Worm (Caenorhabditis elegans): ENCODE results near the gene F09C8.2.

The F09C8.2 gene

DNA sequence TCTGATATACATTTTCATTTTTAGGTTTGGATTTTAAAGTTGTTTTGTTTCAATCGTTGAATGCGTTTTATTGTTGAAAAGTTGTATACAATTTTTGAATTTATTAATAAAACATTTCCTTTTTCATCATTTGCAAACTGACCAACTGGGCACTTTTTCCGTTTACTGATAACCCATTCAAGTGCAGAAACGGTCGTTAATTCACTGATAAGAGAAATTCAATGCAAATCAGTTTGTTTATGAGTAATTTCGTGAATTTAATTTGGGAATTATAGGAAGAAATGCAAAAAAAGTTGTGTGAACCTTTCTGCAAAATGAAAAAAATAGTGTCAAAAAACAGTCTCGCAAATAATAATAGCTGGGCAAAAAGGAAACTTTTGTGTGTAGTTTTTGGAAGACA lies 19.7 kb upstream of the F09C8.2 start:
- peak; percentile 70 for TF ChIP-seq elt-2 (tag; optimal IDR thresholded peaks at IDR 0.05)
- TF ChIP-seq pag-3 (tag; optimal IDR thresholded peaks at IDR 0.05; ENCODE audit: borderline replicate concordance) = no peak
- no peak for TF ChIP-seq sdc-2 (tag; optimal IDR thresholded peaks at IDR 0.05)

DNA sequence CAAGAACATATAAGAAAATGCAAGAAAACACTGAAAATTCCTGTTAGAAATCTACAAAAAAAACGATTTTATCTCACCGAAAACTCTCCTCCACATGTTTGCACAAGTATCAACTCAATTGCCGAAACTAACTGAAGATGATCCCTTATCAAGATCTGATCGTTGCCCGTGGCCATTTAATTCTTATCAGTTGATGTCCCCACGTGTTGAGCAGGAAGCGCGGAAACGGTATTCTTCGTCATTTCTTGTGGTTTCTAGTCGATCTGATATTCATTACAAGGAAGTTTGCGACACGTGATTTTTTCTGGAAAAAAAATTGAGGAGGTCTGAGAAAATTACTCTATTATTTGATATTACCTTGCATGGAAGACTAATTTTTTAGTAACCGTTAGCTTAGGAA lies 16.6 kb upstream of the F09C8.2 start, which contains the start of gene F09C8.1:
TSS of gene F09C8.1 (minus strand) at position 123 of the 400 bp plus-strand sequence.
- TF ChIP-seq ceh-24 (tag; optimal IDR thresholded peaks at IDR 0.05) (no peak), elt-2 (tag; optimal IDR thresholded peaks at IDR 0.05) (peak; percentile 41), ceh-48 (tag; optimal IDR thresholded peaks at IDR 0.05) (no peak), zip-5 (tag; optimal IDR thresholded peaks at IDR 0.05) (no peak), syd-9 (tag; optimal IDR thresholded peaks at IDR 0.05) (no peak), ceh-14 (tag; optimal IDR thresholded peaks at IDR 0.05) (no peak), tbx-7 (tag; optimal IDR thresholded peaks at IDR 0.05) (no peak)

DNA sequence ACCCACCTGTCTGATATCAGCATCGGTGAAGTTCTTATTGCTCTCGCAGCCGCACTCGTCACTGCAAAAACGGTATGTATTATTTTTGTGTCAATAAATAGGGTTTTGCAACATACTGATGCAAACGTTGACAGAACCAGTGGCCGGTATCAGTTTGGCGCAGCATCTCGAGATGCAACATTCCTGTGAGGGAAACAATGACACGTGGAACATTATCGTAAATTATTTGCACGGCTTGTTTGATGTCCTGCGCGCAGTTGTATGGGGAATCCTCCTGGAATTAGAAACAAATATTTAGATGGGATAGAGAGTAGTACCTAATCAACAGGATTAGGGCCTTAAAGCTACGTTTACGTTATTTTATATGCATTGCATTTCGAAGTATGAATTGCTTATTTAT lies 14.1 kb upstream of the F09C8.2 start:
- TF ChIP-seq ets-4 (tag; optimal IDR thresholded peaks at IDR 0.05) (no peak), pros-1 (tag; optimal IDR thresholded peaks at IDR 0.05) (no peak), fax-1 (tag; optimal IDR thresholded peaks at IDR 0.05) (no peak), hlh-15 (tag; optimal IDR thresholded peaks at IDR 0.05) (no peak), sox-4 (tag; optimal IDR thresholded peaks at IDR 0.05) (no peak), npax-4 (tag; optimal IDR thresholded peaks at IDR 0.05) (no peak), ceh-24 (tag; optimal IDR thresholded peaks at IDR 0.05) (no peak), hlh-13 (GFP tag; optimal IDR thresholded peaks at IDR 0.05) (no peak), ztf-16 (tag; optimal IDR thresholded peaks at IDR 0.05) (no peak), mec-3 (tag; optimal IDR thresholded peaks at IDR 0.05; ENCODE audit: borderline replicate concordance) (no peak), C08G9.2 (tag; optimal IDR thresholded peaks at IDR 0.05) (no peak), unc-3 (GFP tag; conservative IDR thresholded peaks at IDR 0.05) (no peak), unc-3 (tag; optimal IDR thresholded peaks at IDR 0.05) (no peak), madf-2 (tag; optimal IDR thresholded peaks at IDR 0.05) (no peak), nhr-11 (tag; optimal IDR thresholded peaks at IDR 0.05) (no peak), nfya-1 (tag; optimal IDR thresholded peaks at IDR 0.05) (no peak), lim-6 (tag; optimal IDR thresholded peaks at IDR 0.05) (no peak), ceh-19 (GFP tag; optimal IDR thresholded peaks at IDR 0.05) (no peak), dve-1 (tag; optimal IDR thresholded peaks at IDR 0.05) (no peak), ceh-30 (tag; optimal IDR thresholded peaks at IDR 0.05) (no peak)

DNA sequence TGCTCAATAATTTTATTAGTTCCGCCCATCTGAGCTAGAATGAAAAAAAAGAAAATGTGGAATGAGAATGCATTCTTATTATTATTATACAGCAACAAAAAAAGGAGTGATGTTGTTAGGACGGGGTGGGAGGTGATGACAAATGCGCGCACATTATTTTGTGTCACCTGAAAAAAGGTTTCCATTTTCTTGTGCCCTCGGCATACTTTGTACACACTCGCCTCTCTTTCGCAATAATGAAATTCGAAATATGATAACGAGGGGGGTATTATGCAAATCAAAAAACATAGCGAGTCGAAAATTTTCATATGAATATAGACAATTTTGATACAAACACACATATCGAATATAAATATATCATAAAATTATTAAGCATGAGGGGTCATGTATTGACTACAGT lies 12.5 kb upstream of the F09C8.2 start:
- no peak for TF ChIP-seq tbx-7 (tag; optimal IDR thresholded peaks at IDR 0.05)
- TF ChIP-seq unc-42 (tag; optimal IDR thresholded peaks at IDR 0.05) = peak; percentile 22

DNA sequence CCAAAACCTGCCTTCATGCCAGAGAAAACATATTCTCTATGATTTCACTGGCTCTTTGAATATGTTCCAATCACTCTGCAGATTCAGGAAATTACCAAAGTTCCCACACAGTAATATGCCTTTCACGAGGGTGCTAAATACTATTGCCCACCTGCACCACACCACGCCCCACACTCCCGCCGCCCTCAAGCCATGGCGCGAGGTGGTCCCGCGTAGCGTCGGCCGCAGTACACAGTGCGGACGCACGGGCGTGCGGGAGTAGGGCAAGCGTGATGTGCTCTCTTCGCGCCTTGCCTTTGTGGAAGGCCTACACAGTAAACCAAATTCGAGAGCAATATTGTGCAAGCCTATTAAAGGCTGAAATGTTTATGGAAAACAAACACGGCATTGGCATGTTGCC lies 10.7 kb upstream of the F09C8.2 start:
- TF ChIP-seq unc-55 (GFP tag; optimal IDR thresholded peaks at IDR 0.05) = no peak
- TF ChIP-seq ceh-9 (tag; optimal IDR thresholded peaks at IDR 0.05) = peak; percentile 8
- TF ChIP-seq tbx-2 (tag; optimal IDR thresholded peaks at IDR 0.05) = no peak
- TF ChIP-seq unc-86 (tag; optimal IDR thresholded peaks at IDR 0.05) = no peak

DNA sequence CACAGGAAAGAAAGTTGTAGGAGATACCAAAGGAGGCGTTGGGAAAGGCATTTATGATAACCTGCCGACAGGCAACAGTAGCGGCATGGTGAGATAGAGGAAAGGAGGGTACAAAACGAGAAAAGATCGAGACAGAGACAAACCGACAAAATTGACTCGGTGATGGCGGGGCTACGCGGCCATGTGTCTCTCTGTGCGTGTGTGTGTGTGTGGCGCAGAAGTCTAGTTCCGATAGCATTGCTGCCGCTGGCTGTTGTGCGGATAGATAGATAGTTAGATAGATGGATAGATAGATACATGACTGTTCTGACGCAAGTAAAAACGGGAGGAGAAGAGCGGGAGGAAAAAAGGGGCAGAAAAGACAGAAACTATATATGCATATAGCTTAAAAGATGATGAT lies 10.1 kb upstream of the F09C8.2 start:
- TF ChIP-seq ceh-31 (tag; optimal IDR thresholded peaks at IDR 0.05) (peak; percentile 4), F13H6.1 (tag; optimal IDR thresholded peaks at IDR 0.05) (no peak), nfya-1 (tag; optimal IDR thresholded peaks at IDR 0.05) (peak; percentile 17), sdc-2 (tag; optimal IDR thresholded peaks at IDR 0.05) (peak; percentile 46), ceh-18 (tag; optimal IDR thresholded peaks at IDR 0.05) (peak; percentile 16), hlh-30 (tag; optimal IDR thresholded peaks at IDR 0.05; ENCODE audit: insufficient read depth) (no peak), unc-55 (GFP tag; optimal IDR thresholded peaks at IDR 0.05) (peak; percentile 12)
